Fruit fly (Drosophila melanogaster) whole organism, embryonic: Measurements from ENCODE around the gene CG3078.
A peak's percentile ranks its signal among the peaks of the same experiment; 100 is the strongest.

Experiments
- B-H2 ChIP-seq: fragments of 200-800 bp; sonication (Bioruptor generic); optimal IDR thresholded peaks from 2 replicates; lab custom pipeline; 2018; ENCODE audit warnings: missing biosample characterization, mild to moderate bottlenecking, missing genetic modification characterization
- CG10209 ChIP-seq: fragments of 200-800 bp; sonication (Bioruptor generic); optimal IDR thresholded peaks from 3 replicates; lab custom pipeline; 2017; ENCODE audit warnings: missing biosample characterization, mild to moderate bottlenecking, missing genetic modification characterization, missing genetic modification reagents
- CG1024 ChIP-seq: fragments of 200-800 bp; sonication (Bioruptor generic); IDR thresholded peaks from 2 replicates; pipeline ENCODE4 v1.3.6; 2022; ENCODE audit warnings: missing biosample characterization, missing genetic modification characterization
- CG10431 ChIP-seq: fragments of 200-800 bp; sonication (Bioruptor generic); optimal IDR thresholded peaks from 3 replicates; lab custom pipeline; 2018; ENCODE audit warnings: missing biosample characterization, mild to moderate bottlenecking, missing genetic modification characterization
- CG10543 ChIP-seq: fragments of 200-800 bp; sonication (Bioruptor generic); optimal IDR thresholded peaks from 3 replicates; lab custom pipeline; 2017; ENCODE audit warnings: missing biosample characterization, mild to moderate bottlenecking, missing genetic modification characterization, moderate library complexity
- CG10979 ChIP-seq: fragments of 200-800 bp; sonication (Bioruptor generic); optimal IDR thresholded peaks from 2 replicates; lab custom pipeline; 2018; ENCODE audit warnings: missing biosample characterization, mild to moderate bottlenecking, missing genetic modification characterization, moderate library complexity
- CG11504 ChIP-seq: fragments of 200-800 bp; sonication (Bioruptor generic); optimal IDR thresholded peaks from 3 replicates; lab custom pipeline; 2019; ENCODE audit warnings: missing biosample characterization, mild to moderate bottlenecking, missing genetic modification characterization, moderate library complexity
- CG12744 ChIP-seq: fragments of 200-800 bp; sonication (Bioruptor generic); optimal IDR thresholded peaks from 2 replicates; lab custom pipeline; 2016; ENCODE audit warnings: missing biosample characterization, missing genetic modification characterization
- CG17802 ChIP-seq: fragments of 200-800 bp; sonication (Bioruptor generic); optimal IDR thresholded peaks from 2 replicates; lab custom pipeline; 2018; ENCODE audit warnings: missing biosample characterization, mild to moderate bottlenecking, missing genetic modification characterization, moderate library complexity
- CG17829 ChIP-seq: fragments of 200-800 bp; optimal IDR thresholded peaks from 2 replicates; lab custom pipeline; 2019; ENCODE audit warnings: missing biosample characterization, mild to moderate bottlenecking, missing genetic modification characterization, moderate library complexity
- CG18476 ChIP-seq: fragments of 200-800 bp; sonication (Bioruptor generic); optimal IDR thresholded peaks from 2 replicates; lab custom pipeline; 2016; ENCODE audit warnings: missing biosample characterization, mild to moderate bottlenecking, missing genetic modification characterization
- CG3065 ChIP-seq: fragments of 200-800 bp; sonication (Bioruptor generic); optimal IDR thresholded peaks from 2 replicates; lab custom pipeline; 2016; ENCODE audit warnings: missing biosample characterization, missing genetic modification characterization
- CG31388 ChIP-seq: fragments of 200-800 bp; sonication (Bioruptor generic); optimal IDR thresholded peaks from 2 replicates; lab custom pipeline; 2016; ENCODE audit warnings: missing biosample characterization, missing genetic modification characterization
- CG31441 ChIP-seq: fragments of 200-800 bp; sonication (Bioruptor generic); IDR thresholded peaks from 2 replicates; pipeline ENCODE4 v1.3.6; 2022; ENCODE audit warnings: missing biosample characterization, missing genetic modification characterization
- CG8924 ChIP-seq: fragments of 200-800 bp; optimal IDR thresholded peaks from 3 replicates; lab custom pipeline; 2019; ENCODE audit warnings: missing biosample characterization, mild to moderate bottlenecking, missing genetic modification characterization, moderate library complexity
- CG9727 ChIP-seq: fragments of 200-800 bp; sonication (Bioruptor generic); optimal IDR thresholded peaks from 3 replicates; lab custom pipeline; 2017; ENCODE audit warnings: missing biosample characterization, mild to moderate bottlenecking, missing genetic modification characterization
- CG9932 ChIP-seq: fragments of 200-800 bp; sonication (Bioruptor generic); IDR thresholded peaks from 2 replicates; pipeline ENCODE4 v1.3.6; 2022; ENCODE audit warnings: missing biosample characterization, missing genetic modification characterization
- Camta ChIP-seq: fragments of 200-800 bp; sonication (Bioruptor generic); optimal IDR thresholded peaks from 2 replicates; lab custom pipeline; 2016; ENCODE audit warnings: missing biosample characterization, missing genetic modification characterization
- Dbx ChIP-seq: fragments of 200-800 bp; sonication (Bioruptor generic); IDR thresholded peaks from 3 replicates; pipeline ENCODE4 v1.3.6; 2022; ENCODE audit warnings: missing biosample characterization, missing genetic modification characterization
- Dip2 ChIP-seq: fragments of 200-800 bp; sonication (Bioruptor generic); IDR thresholded peaks from 2 replicates; pipeline ENCODE4 v1.3.6; 2022; ENCODE audit warnings: missing biosample characterization, missing genetic modification characterization
- Dip3 ChIP-seq: fragments of 200-800 bp; sonication (Bioruptor generic); optimal IDR thresholded peaks from 3 replicates; lab custom pipeline; 2016; ENCODE audit warnings: missing biosample characterization, missing genetic modification characterization
- Doc2 ChIP-seq: fragments of 200-800 bp; sonication (Bioruptor generic); IDR thresholded peaks from 2 replicates; pipeline ENCODE4 v1.3.6; 2022; ENCODE audit warnings: missing biosample characterization, missing genetic modification characterization
- Dp ChIP-seq: fragments of 200-800 bp; sonication (Bioruptor generic); optimal IDR thresholded peaks from 2 replicates; lab custom pipeline; 2018; ENCODE audit warnings: missing biosample characterization, mild to moderate bottlenecking, missing genetic modification characterization, moderate library complexity
- Meics ChIP-seq: fragments of 200-800 bp; sonication (Bioruptor generic); optimal IDR thresholded peaks from 2 replicates; lab custom pipeline; 2017; ENCODE audit warnings: missing biosample characterization, mild to moderate bottlenecking, missing genetic modification characterization
- NfI ChIP-seq: fragments of 200-800 bp; sonication (Bioruptor generic); optimal IDR thresholded peaks from 3 replicates; lab custom pipeline; 2018; ENCODE audit warnings: missing biosample characterization, mild to moderate bottlenecking, missing genetic modification characterization, moderate library complexity
- Oaz ChIP-seq: fragments of 200-800 bp; sonication (Bioruptor generic); IDR thresholded peaks from 2 replicates; pipeline ENCODE4 v1.3.6; 2022; ENCODE audit warnings: missing biosample characterization, missing genetic modification characterization
- Optix ChIP-seq: fragments of 200-800 bp; sonication (Bioruptor generic); IDR thresholded peaks from 3 replicates; pipeline ENCODE4 v1.3.6; 2022; ENCODE audit warnings: missing biosample characterization, missing genetic modification characterization
- Taf1 ChIP-seq: fragments of 200-800 bp; sonication (Bioruptor generic); IDR thresholded peaks from 2 replicates; pipeline ENCODE4 v1.3.6; 2022; ENCODE audit warnings: missing biosample characterization, missing genetic modification characterization
- aop ChIP-seq: fragments of 200-800 bp; sonication (Bioruptor generic); IDR thresholded peaks from 2 replicates; pipeline ENCODE4 v1.3.6; 2022; ENCODE audit warnings: missing biosample characterization, missing genetic modification characterization
- ash1 ChIP-seq: fragments of 200-800 bp; sonication (Bioruptor generic); optimal IDR thresholded peaks from 2 replicates; lab custom pipeline; 2018; ENCODE audit warnings: missing biosample characterization, mild to moderate bottlenecking, missing genetic modification characterization
- bab2 ChIP-seq: fragments of 200-800 bp; sonication (Bioruptor generic); optimal IDR thresholded peaks from 2 replicates; lab custom pipeline; 2016; ENCODE audit warnings: missing biosample characterization, missing genetic modification characterization
- btn ChIP-seq: fragments of 200-800 bp; sonication (Bioruptor generic); optimal IDR thresholded peaks from 2 replicates; lab custom pipeline; 2016; ENCODE audit warnings: missing biosample characterization, missing genetic modification characterization
- cad ChIP-seq: fragments of >200 bp; optimal IDR thresholded peaks from 2 replicates; lab custom pipeline; 2017; ENCODE audit warnings: missing biosample characterization, missing genetic modification characterization
- crp ChIP-seq, 2 experiments: fragments of 200-800 bp; sonication (Bioruptor generic); optimal IDR thresholded peaks; 2 replicates in 1 of 2; 3 replicates in 1 of 2; lab custom pipeline; 2017; ENCODE audit warnings: missing biosample characterization in 2 of 2, missing genetic modification characterization in 2 of 2, mild to moderate bottlenecking in 1 of 2, moderate library complexity in 1 of 2
- jigr1 ChIP-seq: fragments of 200-800 bp; sonication (Bioruptor generic); IDR thresholded peaks from 3 replicates; pipeline ENCODE4 v1.3.6; 2022; ENCODE audit warnings: missing biosample characterization, missing genetic modification characterization
- lbe ChIP-seq: fragments of 200-800 bp; sonication (Bioruptor generic); optimal IDR thresholded peaks from 2 replicates; lab custom pipeline; 2016; ENCODE audit warnings: missing biosample characterization, mild to moderate bottlenecking, missing genetic modification characterization
- lola ChIP-seq, 3 experiments: fragments of >200 bp in 2 of 3; fragments of 200-800 bp in 1 of 3; sonication (Bioruptor generic) in 1 of 3; optimal IDR thresholded peaks; 2 replicates each; lab custom pipeline; 2017 to 2019; ENCODE audit warnings: missing biosample characterization in 3 of 3, missing genetic modification characterization in 3 of 3, mild to moderate bottlenecking in 1 of 3, moderate library complexity in 1 of 3
- mam ChIP-seq: fragments of 200-800 bp; sonication (Bioruptor generic); optimal IDR thresholded peaks from 3 replicates; lab custom pipeline; 2016; ENCODE audit warnings: missing biosample characterization, missing genetic modification characterization
- nerfin-1 ChIP-seq: fragments of 200-800 bp; sonication (Bioruptor generic); optimal IDR thresholded peaks from 3 replicates; lab custom pipeline; 2019; ENCODE audit warnings: missing biosample characterization, mild to moderate bottlenecking, missing genetic modification characterization, moderate library complexity
- nmo ChIP-seq: fragments of 200-800 bp; sonication (Bioruptor generic); optimal IDR thresholded peaks from 2 replicates; lab custom pipeline; 2018; ENCODE audit warnings: missing biosample characterization, mild to moderate bottlenecking, missing genetic modification characterization, moderate library complexity
- rib ChIP-seq: fragments of 200-800 bp; sonication (Bioruptor generic); IDR thresholded peaks from 2 replicates; pipeline ENCODE4 v1.3.6; 2022; ENCODE audit warnings: missing biosample characterization, missing genetic modification characterization
- ro ChIP-seq: fragments of 200-800 bp; sonication (Bioruptor generic); IDR thresholded peaks from 2 replicates; pipeline ENCODE4 v1.3.6; 2022; ENCODE audit warnings: missing biosample characterization, missing genetic modification characterization
- row ChIP-seq: fragments of 200-800 bp; sonication (Bioruptor generic); IDR thresholded peaks from 3 replicates; pipeline ENCODE4 v1.3.6; 2022; ENCODE audit warnings: missing biosample characterization, missing genetic modification characterization
- schlank ChIP-seq: fragments of 200-800 bp; sonication (Bioruptor generic); optimal IDR thresholded peaks from 2 replicates; lab custom pipeline; 2018; ENCODE audit warnings: missing biosample characterization, mild to moderate bottlenecking, missing genetic modification characterization
- sim ChIP-seq: fragments of 200-800 bp; sonication (Bioruptor generic); IDR thresholded peaks from 2 replicates; pipeline ENCODE4 v1.3.6; 2022; ENCODE audit warnings: missing biosample characterization, missing genetic modification characterization
- slou ChIP-seq: fragments of 200-800 bp; sonication (Bioruptor generic); optimal IDR thresholded peaks from 3 replicates; lab custom pipeline; 2016; ENCODE audit warnings: missing biosample characterization, missing genetic modification characterization
- tap ChIP-seq: fragments of 200-800 bp; optimal IDR thresholded peaks from 3 replicates; lab custom pipeline; 2019; ENCODE audit warnings: missing biosample characterization, mild to moderate bottlenecking, missing genetic modification characterization, moderate library complexity
- tin ChIP-seq: fragments of 200-800 bp; sonication (Bioruptor generic); optimal IDR thresholded peaks from 3 replicates; lab custom pipeline; 2016; ENCODE audit warnings: missing biosample characterization, missing genetic modification characterization

The CG3078 gene

dm6 chrX:2301613-2302522 lies 42.2 kb upstream of the CG3078 start (continued):
- TF ChIP-seq Dip3 (GFP tag; lab: Kevin White, UChicago) (peak; percentile 54), CG10979 (tag; lab: Kevin White, UChicago) (peak; percentile 84), CG1024 (GFP tag; lab: Robert Waterston, UW) (peak; percentile 67; the same call in 1 of the 2 replicates), CG11504 (tag; lab: Kevin White, UChicago) (peak; percentile 87), Meics (GFP tag; lab: Kevin White, UChicago) (peak; percentile 76), CG18476 (GFP tag; lab: Kevin White, UChicago) (peak; percentile 47), mam (GFP tag; lab: Kevin White, UChicago) (peak; percentile 76), CG9727 (GFP tag; lab: Kevin White, UChicago) (peak; percentile 81), Dbx (GFP tag; lab: Robert Waterston, UW) (peak; percentile 77), CG17802 (tag; lab: Kevin White, UChicago) (peak; percentile 66), ash1 (no peak), row (GFP tag; lab: Robert Waterston, UW) (peak; percentile 82), Dip2 (GFP tag; lab: Robert Waterston, UW) (no peak), CG31388 (GFP tag; lab: Kevin White, UChicago) (no peak), Optix (GFP tag; lab: Robert Waterston, UW) (peak; percentile 78; the same call in 2 of the 3 replicates), lola (GFP tag; optimal IDR thresholded peaks at IDR 0.05; lab: Kevin White, UChicago) (peak in 1 of 3 experiments; percentile 75), Oaz (GFP tag; lab: Robert Waterston, UW) (peak; percentile 82), bab2 (GFP tag; lab: Kevin White, UChicago) (peak; percentile 81), schlank (peak; percentile 60), slou (peak; percentile 18), CG8924 (tag; lab: Kevin White, UChicago) (peak; percentile 83), ro (peak; percentile 49), tin (GFP tag; lab: Kevin White, UChicago) (peak; percentile 70), nmo (peak; percentile 90), jigr1 (peak; percentile 86), Camta (GFP tag; lab: Kevin White, UChicago) (peak; percentile 68), CG12744 (GFP tag; lab: Kevin White, UChicago) (peak; percentile 66), CG10543 (peak; percentile 50), sim (GFP tag; lab: Robert Waterston, UW) (peak; percentile 58), Taf1 (peak; percentile 37; the same call in 1 of the 2 replicates), Doc2 (GFP tag; lab: Robert Waterston, UW) (0 out of 2 replicates have a peak, but pooled peaks have one; percentile 11), nerfin-1 (peak; percentile 81), B-H2 (no peak), lbe (GFP tag; lab: Kevin White, UChicago) (no peak), CG10431 (GFP tag; lab: Kevin White, UChicago) (peak; percentile 53), btn (GFP tag; lab: Kevin White, UChicago) (peak; percentile 50), Dp (GFP tag; lab: Kevin White, UChicago) (no peak), CG10209 (peak; percentile 81), rib (GFP tag; lab: Robert Waterston, UW) (peak; percentile 54; the same call in 1 of the 2 replicates), CG9932 (GFP tag; lab: Robert Waterston, UW) (peak; percentile 68), crp (GFP tag; optimal IDR thresholded peaks at IDR 0.05; lab: Kevin White, UChicago) (peak in 1 of 2 experiments; percentile 34), tap (tag; lab: Kevin White, UChicago) (peak; percentile 81), CG17829 (tag; lab: Kevin White, UChicago) (peak; percentile 84), cad (GFP tag; lab: Kevin White, UChicago) (no peak), CG31441 (peak; percentile 82), aop (GFP tag; lab: Robert Waterston, UW) (no peak), CG3065 (GFP tag; lab: Kevin White, UChicago) (peak; percentile 55), NfI (GFP tag; lab: Kevin White, UChicago) (peak; percentile 79)
